Fruit fly (Drosophila melanogaster): ENCODE data around the gene Zip99C.

The Zip99C gene

DNA sequence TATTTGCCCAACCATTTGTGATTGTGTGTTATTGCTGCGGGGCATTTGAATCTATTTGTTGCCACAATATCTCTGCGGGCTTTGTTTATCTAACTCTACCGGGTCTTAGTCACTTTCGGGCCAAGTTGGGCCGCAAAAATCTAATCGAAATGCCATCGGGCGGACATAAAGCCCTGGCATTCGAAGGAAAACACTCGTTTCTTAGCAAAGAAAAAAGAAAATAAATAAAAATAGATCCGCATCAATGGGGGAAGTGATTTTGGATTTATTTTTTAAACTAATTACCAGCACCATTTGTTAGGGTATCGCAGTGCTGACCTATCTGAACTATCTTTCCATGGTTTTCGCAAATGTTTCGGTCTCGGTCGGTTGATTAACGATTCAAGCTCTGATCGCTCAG lies 29.9 kb upstream of the Zip99C start (continued):
- TF ChIP-seq prd (optimal IDR thresholded peaks at IDR 0.05) (no peak), prd (GFP tag; IDR thresholded peaks at IDR 0.05) (no peak), gt (GFP tag; IDR thresholded peaks at IDR 0.05) (no peak), CG13123 (GFP tag; optimal IDR thresholded peaks at IDR 0.05) (no peak), Med (GFP tag) (peak; percentile 83), Meics (GFP tag; optimal IDR thresholded peaks at IDR 0.05) (no peak), CG2712 (tag; optimal IDR thresholded peaks at IDR 0.05) (no peak), CG2889 (GFP tag; IDR thresholded peaks at IDR 0.05) (no peak), Dbx (GFP tag; IDR thresholded peaks at IDR 0.05) (no peak), CG2129 (GFP tag; IDR thresholded peaks at IDR 0.05; ENCODE audit: partially characterized antibody) (no peak), NC2β (GFP tag; optimal IDR thresholded peaks at IDR 0.05) (no peak), Vsx1 (GFP tag; optimal IDR thresholded peaks at IDR 0.05) (no peak), D19B (GFP tag; optimal IDR thresholded peaks at IDR 0.05) (no peak), Deaf1 (tag; optimal IDR thresholded peaks at IDR 0.05) (no peak), vvl (GFP tag; IDR thresholded peaks at IDR 0.05) (no peak), CG7745 (tag; optimal IDR thresholded peaks at IDR 0.05) (no peak), chinmo (GFP tag; IDR thresholded peaks at IDR 0.05; ENCODE audit: partially characterized antibody) (0 out of 4 replicates have a peak, but pooled peaks have one; percentile 34), CG33213 (GFP tag; optimal IDR thresholded peaks at IDR 0.05) (no peak), CG11695 (GFP tag; IDR thresholded peaks at IDR 0.05) (no peak), gsb (GFP tag; IDR thresholded peaks at IDR 0.05) (no peak), CG1603 (tag; optimal IDR thresholded peaks at IDR 0.05) (no peak), Fer3 (tag; optimal IDR thresholded peaks at IDR 0.05) (no peak), CG16863 (GFP tag; optimal IDR thresholded peaks at IDR 0.05) (no peak), cwo (GFP tag; optimal IDR thresholded peaks at IDR 0.05) (no peak), hbn (GFP tag; IDR thresholded peaks at IDR 0.05; ENCODE audit: partially characterized antibody) (no peak), stwl (tag; optimal IDR thresholded peaks at IDR 0.05) (no peak), CG17802 (tag; optimal IDR thresholded peaks at IDR 0.05) (no peak), CG2678 (tag; optimal IDR thresholded peaks at IDR 0.05) (peak; percentile 19), Rfx (GFP tag; IDR thresholded peaks at IDR 0.05) (peak; percentile 47; the same call in 1 of the 2 replicates), sens-2 (GFP tag; IDR thresholded peaks at IDR 0.05) (no peak), lilli (GFP tag; optimal IDR thresholded peaks at IDR 0.05) (peak; percentile 5), en (GFP tag; optimal IDR thresholded peaks at IDR 0.05) (no peak), Ets97D (GFP tag; optimal IDR thresholded peaks at IDR 0.05) (no peak), Nf-YA (GFP tag; IDR thresholded peaks at IDR 0.05) (no peak), sr (GFP tag; IDR thresholded peaks at IDR 0.05) (no peak), amos (GFP tag; IDR thresholded peaks at IDR 0.05; ENCODE audit: partially characterized antibody) (no peak), CG2120 (GFP tag; optimal IDR thresholded peaks at IDR 0.05) (peak; percentile 53), Fer2 (tag; optimal IDR thresholded peaks at IDR 0.05) (no peak), Bdp1 (GFP tag; optimal IDR thresholded peaks at IDR 0.05) (no peak), sob (GFP tag; IDR thresholded peaks at IDR 0.05) (0 out of 2 replicates have a peak, but pooled peaks have one; percentile 26), CG17359 (tag; optimal IDR thresholded peaks at IDR 0.05) (no peak), esg (GFP tag; conservative IDR thresholded peaks at IDR 0.05) (0 out of 2 replicates have a peak, but pooled peaks have one; percentile 10), dysf (GFP tag; IDR thresholded peaks at IDR 0.05) (peak; percentile 47; the same call in 1 of the 3 replicates), row (GFP tag; IDR thresholded peaks at IDR 0.05) (peak; percentile 42; the same call in 2 of the 3 replicates), CG32532 (GFP tag; IDR thresholded peaks at IDR 0.05) (0 out of 2 replicates have a peak, but pooled peaks have one; percentile 24), bigmax (GFP tag; optimal IDR thresholded peaks at IDR 0.05) (no peak), phol (tag; optimal IDR thresholded peaks at IDR 0.05) (no peak), al (GFP tag; IDR thresholded peaks at IDR 0.05) (peak; percentile 34; the same call in 1 of the 2 replicates), NC2α (GFP tag; optimal IDR thresholded peaks at IDR 0.05) (no peak), tio (GFP tag; optimal IDR thresholded peaks at IDR 0.05) (no peak), Atf6 (GFP tag; IDR thresholded peaks at IDR 0.05) (peak; percentile 30; the same call in 1 of the 2 replicates), CG1647 (GFP tag; optimal IDR thresholded peaks at IDR 0.05) (no peak)

Measured in whole organism, embryonic.